Worm (Caenorhabditis elegans): ENCODE measurements around the gene efr-3.

efr-3 gene

DNA sequence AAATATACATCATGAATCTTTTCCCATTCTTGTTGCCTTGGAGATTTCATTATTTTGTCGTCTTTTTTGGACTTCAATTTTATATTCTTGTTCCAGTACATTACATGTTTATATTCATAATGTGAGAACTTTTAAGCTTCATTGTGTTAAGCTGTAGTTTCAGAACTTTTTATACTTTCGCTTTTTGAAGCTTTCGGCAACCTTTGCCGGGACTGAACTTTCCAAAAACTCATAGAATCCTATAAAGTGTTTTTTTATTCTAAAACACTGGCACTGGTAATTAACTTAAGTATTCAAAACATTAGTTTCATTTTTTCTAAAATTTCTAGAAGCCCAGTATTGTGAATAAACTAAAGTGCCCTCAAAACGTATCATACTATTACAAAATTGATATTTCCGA, 2.0 kb upstream of the efr-3 start, which contains the start of gene C32D5.4:
TSS of gene C32D5.4 (minus strand) at position 101 of the 400 bp plus-strand sequence.
- TF ChIP-seq drap-1 (GFP tag; optimal IDR thresholded peaks at IDR 0.05), result no peak

DNA sequence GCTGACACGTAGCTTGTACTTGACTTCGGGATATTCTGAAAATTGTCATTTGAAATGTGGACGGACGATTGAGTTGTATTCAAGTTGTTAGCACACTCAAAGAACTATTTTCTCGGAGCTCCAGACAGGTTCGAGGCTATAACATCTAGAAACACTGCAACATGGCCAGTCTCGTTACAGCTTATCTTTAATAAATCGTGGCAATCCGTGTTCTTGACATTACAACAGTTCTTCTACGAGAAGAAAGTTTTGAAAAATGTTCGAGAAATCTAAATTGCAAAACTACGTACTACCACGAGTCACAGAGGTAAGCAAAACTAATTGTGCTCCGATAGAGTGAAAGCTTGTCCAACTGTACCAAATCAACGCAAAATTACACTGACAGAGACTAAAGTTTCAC, 1.1 kb upstream of the efr-3 start:
- no peak for TF ChIP-seq unc-120 (tag; optimal IDR thresholded peaks at IDR 0.05; ENCODE audit: poor library complexity, severe bottlenecking)
- no peak for TF ChIP-seq flh-1 (GFP tag; optimal IDR thresholded peaks at IDR 0.05)

DNA sequence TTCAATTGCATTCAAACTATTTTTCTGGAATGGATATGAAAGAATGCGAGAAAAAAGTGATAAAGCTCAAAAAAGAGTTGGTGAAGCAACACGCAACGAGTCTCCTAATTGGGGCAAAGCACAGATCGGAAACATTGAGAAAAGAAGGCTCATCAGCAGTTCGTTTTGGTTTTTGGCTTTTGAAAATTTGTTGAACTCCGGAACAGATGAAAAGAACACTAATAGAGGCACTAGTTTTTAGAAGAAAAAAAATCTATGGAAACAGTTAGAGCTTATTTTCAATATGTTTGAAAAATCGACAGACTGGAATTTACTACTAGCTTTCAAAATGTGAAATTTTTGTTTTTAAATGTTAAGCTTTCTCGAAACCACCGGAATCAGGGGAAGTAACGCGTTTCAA, 9.1 kb downstream of the efr-3 start:
- no peak for TF ChIP-seq zip-8 (tag; optimal IDR thresholded peaks at IDR 0.05)
- TF ChIP-seq blmp-1 (tag; optimal IDR thresholded peaks at IDR 0.05), result no peak
- TF ChIP-seq ceh-83 (GFP tag; optimal IDR thresholded peaks at IDR 0.05), result no peak
- TF ChIP-seq mab-5 (tag; optimal IDR thresholded peaks at IDR 0.05), result no peak
- no peak for TF ChIP-seq lin-13 (tag; optimal IDR thresholded peaks at IDR 0.05)
- TF ChIP-seq lsy-2 (tag; optimal IDR thresholded peaks at IDR 0.05), result no peak
- TF ChIP-seq unc-39 (tag; optimal IDR thresholded peaks at IDR 0.05), result no peak

DNA sequence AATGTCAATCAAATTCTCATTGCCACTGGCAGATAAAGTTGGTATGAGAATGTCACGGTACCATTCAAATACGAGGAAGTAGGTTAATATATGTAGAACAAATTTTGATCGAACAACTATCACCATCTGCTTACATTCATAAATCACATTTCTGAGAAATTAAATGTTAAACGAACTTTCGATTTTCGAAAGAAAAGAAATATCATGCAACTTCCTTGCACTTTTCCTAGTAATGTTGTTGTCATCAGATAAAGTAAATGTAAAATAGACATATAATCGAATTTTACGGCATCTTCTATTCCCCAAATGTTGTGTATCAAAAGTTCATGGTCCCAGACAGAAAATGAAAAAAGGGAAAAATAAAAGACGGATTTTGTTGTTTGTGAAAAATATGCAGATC, 9.5 kb downstream of the efr-3 start:
- TF ChIP-seq elt-3 (tag; optimal IDR thresholded peaks at IDR 0.05) (no peak), ces-1 (GFP tag; optimal IDR thresholded peaks at IDR 0.05) (peak; percentile 14)

DNA sequence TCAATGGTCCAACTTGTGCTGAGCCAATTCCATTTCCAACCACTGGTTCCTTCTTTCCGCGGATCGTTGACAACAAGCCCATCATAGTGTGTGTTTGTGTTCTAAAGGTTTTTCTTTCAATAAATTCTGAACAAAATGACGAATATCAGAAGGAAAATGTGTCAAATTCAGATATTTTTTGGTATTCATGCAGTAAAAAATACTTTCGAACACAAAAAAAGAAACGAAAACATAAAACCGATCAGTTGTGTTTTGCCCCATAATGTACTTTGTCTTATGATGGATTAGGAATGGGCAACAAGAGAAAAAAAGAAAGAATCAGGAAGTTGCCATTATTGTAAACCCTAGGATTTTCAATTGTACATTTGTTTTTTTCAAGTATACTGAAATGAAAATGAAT, 11.8 kb downstream of the efr-3 start, which contains the start of gene glb-10:
TSS of gene glb-10 (minus strand) at position 101 of the 400 bp plus-strand sequence.
- TF ChIP-seq mls-2 (tag; optimal IDR thresholded peaks at IDR 0.05) (no peak), M03D4.4 (tag; optimal IDR thresholded peaks at IDR 0.05) (no peak), ceh-39 (tag; optimal IDR thresholded peaks at IDR 0.05) (no peak), nhr-28 (tag; optimal IDR thresholded peaks at IDR 0.05) (no peak), unc-39 (tag; optimal IDR thresholded peaks at IDR 0.05) (no peak), ztf-11 (tag; optimal IDR thresholded peaks at IDR 0.05) (no peak)

DNA sequence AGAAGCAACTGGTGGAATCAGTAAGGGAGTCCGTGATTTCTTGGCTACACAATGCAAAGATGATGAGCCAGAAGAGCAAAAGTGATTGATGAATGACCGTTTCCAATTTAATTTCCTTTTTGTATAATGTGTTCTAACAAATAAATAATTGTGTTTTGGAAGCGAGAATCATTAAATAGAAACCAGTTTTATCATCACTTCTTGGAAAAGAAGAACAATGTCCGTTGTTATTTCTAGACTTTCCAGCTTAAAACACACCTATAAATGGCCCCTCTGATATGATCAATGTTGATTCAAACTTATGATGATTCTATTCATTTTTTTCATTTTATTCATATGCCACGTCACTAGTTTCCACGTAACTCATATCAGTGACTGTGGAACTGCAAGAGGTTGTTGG, 14.8 kb downstream of the efr-3 start, which contains the start of gene C29F5.8:
TSS of gene C29F5.8 (plus strand) at position 301 of the 400 bp plus-strand sequence.
- TF ChIP-seq cnd-1 (tag; optimal IDR thresholded peaks at IDR 0.05) (no peak), ztf-11 (tag; optimal IDR thresholded peaks at IDR 0.05) (no peak)

DNA sequence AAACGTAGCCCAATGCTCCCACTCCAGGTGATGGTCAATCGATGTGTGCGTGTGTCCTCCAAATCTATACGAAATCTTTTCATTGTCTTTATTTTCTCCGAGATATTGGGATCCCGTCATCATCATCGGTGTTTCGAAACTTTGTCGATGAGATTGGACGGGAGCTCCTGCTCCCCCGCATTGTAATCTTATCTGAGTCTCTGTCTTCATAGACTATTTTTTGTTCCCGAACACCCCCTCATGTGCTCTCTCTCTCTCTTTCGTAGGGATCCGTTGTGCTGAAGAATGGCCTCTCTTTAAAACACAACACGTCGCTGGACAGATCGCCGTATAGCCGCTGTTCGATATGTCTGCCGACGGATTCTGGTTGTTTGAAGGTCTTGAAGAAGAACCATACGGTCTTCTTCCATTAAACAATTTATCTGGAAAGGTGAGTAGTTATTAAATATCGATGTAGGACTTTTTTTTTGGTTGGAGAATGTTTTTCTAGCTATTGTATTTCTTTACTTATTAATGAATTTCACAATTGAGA, 17.7 kb downstream of the efr-3 start, which contains the start of gene C29F5.1:
TSS of gene C29F5.1 (plus strand) at position 317 of the 532 bp plus-strand sequence.
- TF ChIP-seq M03D4.4 (tag; optimal IDR thresholded peaks at IDR 0.05), result no peak
- TF ChIP-seq elt-1 (tag; optimal IDR thresholded peaks at IDR 0.05; ENCODE audit: borderline replicate concordance, insufficient read depth), result no peak
- TF ChIP-seq unc-62 (GFP tag; optimal IDR thresholded peaks at IDR 0.05), result peak; percentile 31
- no peak for TF ChIP-seq bed-3 (GFP tag; optimal IDR thresholded peaks at IDR 0.05)
- TF ChIP-seq nhr-2 (tag; optimal IDR thresholded peaks at IDR 0.05), result no peak
- peak; percentile 70 for TF ChIP-seq hlh-1 (tag; optimal IDR thresholded peaks at IDR 0.05)
- peak; percentile 17 for TF ChIP-seq unc-120 (tag; optimal IDR thresholded peaks at IDR 0.05; ENCODE audit: poor library complexity, severe bottlenecking)
- no peak for TF ChIP-seq ham-2 (GFP tag; optimal IDR thresholded peaks at IDR 0.05)
- TF ChIP-seq pha-4 (tag; optimal IDR thresholded peaks at IDR 0.05), result no peak

DNA sequence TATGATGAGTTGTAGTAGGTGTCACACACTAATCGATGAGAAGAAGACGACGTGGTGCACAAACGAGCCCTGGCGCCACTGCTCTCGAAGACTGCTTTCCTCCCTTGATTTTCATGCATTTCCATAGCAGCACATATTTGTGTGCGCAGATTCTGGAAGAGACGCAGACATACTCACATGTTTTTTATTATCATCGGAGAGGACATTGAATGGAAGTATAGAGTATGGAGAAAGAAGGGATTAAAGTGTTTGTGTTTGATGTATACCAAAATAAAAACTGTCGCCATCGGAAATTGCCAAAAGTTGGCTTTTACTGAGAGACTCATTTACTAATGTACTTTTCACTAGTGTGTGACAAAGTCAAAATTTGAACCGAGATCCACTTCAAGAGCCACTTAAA, 26.7 kb downstream of the efr-3 start, which contains the start of gene mps-1:
TSS of gene mps-1 (minus strand) at position 101 of the 400 bp plus-strand sequence.
- TF ChIP-seq unc-39 (tag; optimal IDR thresholded peaks at IDR 0.05) (no peak), elt-3 (tag; optimal IDR thresholded peaks at IDR 0.05) (no peak), flh-1 (GFP tag; optimal IDR thresholded peaks at IDR 0.05) (no peak), ces-1 (GFP tag; optimal IDR thresholded peaks at IDR 0.05) (no peak), nhr-76 (tag; optimal IDR thresholded peaks at IDR 0.05) (no peak), drap-1 (GFP tag; optimal IDR thresholded peaks at IDR 0.05) (no peak), mep-1 (tag; optimal IDR thresholded peaks at IDR 0.05) (no peak), lin-32 (GFP tag; optimal IDR thresholded peaks at IDR 0.05) (no peak), mab-5 (tag; optimal IDR thresholded peaks at IDR 0.05) (no peak), tbx-8 (GFP tag; optimal IDR thresholded peaks at IDR 0.05) (no peak)

All from whole organism, mixed stage, embryonic.